Fruit fly (Drosophila melanogaster) whole organism, embryonic: ENCODE data around the gene Pisd.
A peak's percentile ranks its signal among the peaks of the same experiment; 100 is the strongest.

Experiments
- Ada2b ChIP-seq: fragments of 200-800 bp; sonication (Bioruptor generic); IDR thresholded peaks from 2 replicates; pipeline ENCODE4 v1.3.6; 2022; ENCODE audit warnings: missing biosample characterization, missing genetic modification characterization
- Atf-2 ChIP-seq: fragments of 200-800 bp; sonication (Bioruptor generic); optimal IDR thresholded peaks from 2 replicates; lab custom pipeline; 2016; ENCODE audit warnings: missing biosample characterization, missing genetic modification characterization
- Blimp-1 ChIP-seq: fragments of 200-800 bp; sonication (Bioruptor generic); optimal IDR thresholded peaks from 3 replicates; lab custom pipeline; 2018; ENCODE audit warnings: missing biosample characterization, missing genetic modification characterization, mild to moderate bottlenecking, moderate library complexity, missing genetic modification reagents
- CG10147 ChIP-seq: fragments of 200-800 bp; sonication (Bioruptor generic); optimal IDR thresholded peaks from 2 replicates; lab custom pipeline; 2019; ENCODE audit warnings: missing biosample characterization, mild to moderate bottlenecking, missing genetic modification characterization, moderate library complexity
- CG11504 ChIP-seq: fragments of 200-800 bp; sonication (Bioruptor generic); optimal IDR thresholded peaks from 3 replicates; lab custom pipeline; 2019; ENCODE audit warnings: missing biosample characterization, mild to moderate bottlenecking, missing genetic modification characterization, moderate library complexity
- CG12104 ChIP-seq: fragments of 200-800 bp; sonication (Bioruptor generic); optimal IDR thresholded peaks from 3 replicates; lab custom pipeline; 2016; ENCODE audit warnings: missing biosample characterization, missing genetic modification characterization
- CG12659 ChIP-seq: fragments of 200-800 bp; sonication (Bioruptor generic); optimal IDR thresholded peaks from 3 replicates; lab custom pipeline; 2017; ENCODE audit warnings: mild to moderate bottlenecking, missing biosample characterization, missing genetic modification reagents, missing genetic modification characterization
- CG12769 ChIP-seq: fragments of 200-800 bp; sonication (Bioruptor generic); optimal IDR thresholded peaks from 2 replicates; lab custom pipeline; 2019; ENCODE audit warnings: missing biosample characterization, mild to moderate bottlenecking, missing genetic modification characterization, moderate library complexity
- CG13775 ChIP-seq: fragments of 200-800 bp; sonication (Bioruptor generic); optimal IDR thresholded peaks from 3 replicates; lab custom pipeline; 2017; ENCODE audit warnings: missing biosample characterization, mild to moderate bottlenecking, missing genetic modification characterization
- CG1602 ChIP-seq: fragments of 200-800 bp; sonication (Bioruptor generic); optimal IDR thresholded peaks from 3 replicates; lab custom pipeline; 2016; ENCODE audit warnings: missing biosample characterization, missing genetic modification characterization
- CG2712 ChIP-seq: fragments of 200-800 bp; optimal IDR thresholded peaks from 3 replicates; lab custom pipeline; 2019; ENCODE audit warnings: missing biosample characterization, mild to moderate bottlenecking, missing genetic modification characterization, moderate library complexity
- CG31441 ChIP-seq: fragments of 200-800 bp; sonication (Bioruptor generic); IDR thresholded peaks from 2 replicates; pipeline ENCODE4 v1.3.6; 2022; ENCODE audit warnings: missing biosample characterization, missing genetic modification characterization
- CG34376 ChIP-seq: fragments of 200-800 bp; sonication (Bioruptor generic); optimal IDR thresholded peaks from 2 replicates; lab custom pipeline; 2018; ENCODE audit warnings: missing biosample characterization, mild to moderate bottlenecking, missing genetic modification characterization
- CG3726 ChIP-seq: fragments of 200-800 bp; sonication (Bioruptor generic); IDR thresholded peaks from 3 replicates; pipeline ENCODE4, ENCODE4 v1.3.6; 2022; ENCODE audit warnings: missing biosample characterization, missing genetic modification characterization
- CG4730 ChIP-seq: fragments of 200-800 bp; sonication (Bioruptor generic); IDR thresholded peaks from 2 replicates; pipeline ENCODE4 v1.3.6; 2022; ENCODE audit warnings: missing biosample characterization, missing genetic modification characterization
- CG5245 ChIP-seq: fragments of 200-800 bp; sonication (Bioruptor generic); optimal IDR thresholded peaks from 3 replicates; lab custom pipeline; 2016; ENCODE audit warnings: missing biosample characterization, missing genetic modification characterization
- CG6175 ChIP-seq: fragments of 200-800 bp; sonication (Bioruptor generic); IDR thresholded peaks from 3 replicates; pipeline ENCODE4 v1.3.6; 2022; ENCODE audit warnings: missing biosample characterization, missing genetic modification characterization
- CG7839 ChIP-seq: fragments of 200-800 bp; sonication (Bioruptor generic); optimal IDR thresholded peaks from 3 replicates; lab custom pipeline; 2018; ENCODE audit warnings: missing biosample characterization, mild to moderate bottlenecking, missing genetic modification characterization, moderate library complexity
- CG8388 ChIP-seq: fragments of 200-800 bp; sonication (Bioruptor generic); optimal IDR thresholded peaks from 2 replicates; lab custom pipeline; 2019; ENCODE audit warnings: missing biosample characterization, mild to moderate bottlenecking, missing genetic modification characterization, moderate library complexity
- CG9727 ChIP-seq: fragments of 200-800 bp; sonication (Bioruptor generic); optimal IDR thresholded peaks from 3 replicates; lab custom pipeline; 2017; ENCODE audit warnings: missing biosample characterization, mild to moderate bottlenecking, missing genetic modification characterization
- CoRest ChIP-seq: fragments of 200-800 bp; sonication (Bioruptor generic); optimal IDR thresholded peaks from 3 replicates; lab custom pipeline; 2018; ENCODE audit warnings: missing biosample characterization, mild to moderate bottlenecking, missing genetic modification characterization, moderate library complexity
- Hmr ChIP-seq: fragments of 200-800 bp; sonication (Bioruptor generic); optimal IDR thresholded peaks from 3 replicates; lab custom pipeline; 2017; ENCODE audit warnings: mild to moderate bottlenecking, missing biosample characterization, missing genetic modification reagents, missing genetic modification characterization
- Hr3 ChIP-seq: fragments of 200-800 bp; sonication (Bioruptor generic); optimal IDR thresholded peaks from 3 replicates; lab custom pipeline; 2016; ENCODE audit warnings: missing biosample characterization, missing genetic modification characterization
- Hr51 ChIP-seq, 2 experiments: fragments of 200-800 bp; sonication (Bioruptor generic); optimal IDR thresholded peaks; 2 replicates in 1 of 2; 3 replicates in 1 of 2; lab custom pipeline; 2016 to 2018; ENCODE audit warnings: missing biosample characterization in 2 of 2, missing genetic modification characterization in 2 of 2, mild to moderate bottlenecking in 1 of 2, moderate library complexity in 1 of 2
- Lpt ChIP-seq: fragments of >200 bp; optimal IDR thresholded peaks from 2 replicates; lab custom pipeline; 2018; ENCODE audit warnings: missing biosample characterization, missing genetic modification characterization
- Max ChIP-seq: fragments of 200-800 bp; sonication (Bioruptor generic); optimal IDR thresholded peaks from 2 replicates; lab custom pipeline; 2016; ENCODE audit warnings: missing biosample characterization, mild to moderate bottlenecking, missing genetic modification characterization
- Med ChIP-seq: fragments of 200-800 bp; sonication (Bioruptor generic); peaks from one replicate; lab custom pipeline; 2016; ENCODE audit warnings: missing biosample characterization, missing genetic modification characterization, mild to moderate bottlenecking, inconsistent platforms, moderate library complexity
- Mes4 ChIP-seq: fragments of 200-800 bp; sonication (Bioruptor generic); optimal IDR thresholded peaks from 2 replicates; lab custom pipeline; 2016; ENCODE audit warnings: missing biosample characterization, missing genetic modification characterization
- NC2β ChIP-seq: fragments of 200-800 bp; sonication (Bioruptor generic); optimal IDR thresholded peaks from 2 replicates; lab custom pipeline; 2016; ENCODE audit warnings: missing biosample characterization, missing genetic modification characterization
- NFAT ChIP-seq: fragments of 200-800 bp; sonication (Bioruptor generic); IDR thresholded peaks from 2 replicates; pipeline ENCODE4 v1.3.6; 2022; ENCODE audit warnings: missing biosample characterization, missing genetic modification characterization
- NfI ChIP-seq: fragments of 200-800 bp; sonication (Bioruptor generic); optimal IDR thresholded peaks from 3 replicates; lab custom pipeline; 2018; ENCODE audit warnings: missing biosample characterization, mild to moderate bottlenecking, missing genetic modification characterization, moderate library complexity
- Oli ChIP-seq: fragments of 200-800 bp; sonication (Bioruptor generic); optimal IDR thresholded peaks from 2 replicates; lab custom pipeline; 2018; ENCODE audit warnings: missing biosample characterization, mild to moderate bottlenecking, missing genetic modification characterization, moderate library complexity
- Optix ChIP-seq: fragments of 200-800 bp; sonication (Bioruptor generic); IDR thresholded peaks from 3 replicates; pipeline ENCODE4 v1.3.6; 2022; ENCODE audit warnings: missing biosample characterization, missing genetic modification characterization
- cato ChIP-seq: fragments of 200-800 bp; sonication (Bioruptor generic); optimal IDR thresholded peaks from 2 replicates; lab custom pipeline; 2016; ENCODE audit warnings: missing biosample characterization, missing genetic modification characterization, borderline replicate concordance
- ci ChIP-seq: fragments of 200-800 bp; sonication (Bioruptor generic); IDR thresholded peaks from 3 replicates; pipeline ENCODE4 v1.3.6; 2022; ENCODE audit warnings: missing biosample characterization, missing genetic modification characterization
- croc ChIP-seq: fragments of 200-800 bp; sonication (Bioruptor generic); conservative IDR thresholded peaks from 3 replicates; pipeline ENCODE4 v1.3.6; 2022; ENCODE audit warnings: missing biosample characterization, missing genetic modification characterization
- da ChIP-seq: fragments of 200-800 bp; sonication (Bioruptor generic); optimal IDR thresholded peaks from 2 replicates; lab custom pipeline; 2016; ENCODE audit warnings: missing biosample characterization, missing genetic modification characterization
- ind ChIP-seq: fragments of 200-800 bp; sonication (Bioruptor generic); optimal IDR thresholded peaks from 3 replicates; lab custom pipeline; 2016; ENCODE audit warnings: missing biosample characterization, missing genetic modification characterization
- jigr1 ChIP-seq: fragments of 200-800 bp; sonication (Bioruptor generic); IDR thresholded peaks from 3 replicates; pipeline ENCODE4 v1.3.6; 2022; ENCODE audit warnings: missing biosample characterization, missing genetic modification characterization
- ken ChIP-seq: fragments of 200-800 bp; sonication (Bioruptor generic); IDR thresholded peaks from 3 replicates; pipeline ENCODE4 v1.3.6; 2022; ENCODE audit warnings: missing biosample characterization, missing genetic modification characterization
- lmd ChIP-seq: fragments of 200-800 bp; sonication (Bioruptor generic); IDR thresholded peaks from 2 replicates; pipeline ENCODE4 v1.3.6; 2022; ENCODE audit warnings: missing biosample characterization, missing genetic modification characterization
- pfk ChIP-seq: fragments of 200-800 bp; sonication (Bioruptor generic); optimal IDR thresholded peaks from 2 replicates; lab custom pipeline; 2018; ENCODE audit warnings: missing biosample characterization, mild to moderate bottlenecking, missing genetic modification characterization, moderate library complexity
- pita ChIP-seq: fragments of 200-800 bp; sonication (Bioruptor generic); optimal IDR thresholded peaks from 2 replicates; lab custom pipeline; 2017; ENCODE audit warnings: missing biosample characterization, mild to moderate bottlenecking, missing genetic modification characterization
- seq ChIP-seq: fragments of 200-800 bp; sonication (Bioruptor generic); IDR thresholded peaks from 2 replicates; pipeline ENCODE4 v1.3.6; 2022; ENCODE audit warnings: missing biosample characterization, missing genetic modification characterization
- sob ChIP-seq: fragments of 200-800 bp; sonication (Bioruptor generic); IDR thresholded peaks from 2 replicates; pipeline ENCODE4 v1.3.6; 2022; ENCODE audit warnings: missing biosample characterization, missing genetic modification characterization
- sr ChIP-seq: fragments of 200-800 bp; sonication (Bioruptor generic); IDR thresholded peaks from 3 replicates; pipeline ENCODE4 v1.3.6; 2022; ENCODE audit warnings: missing biosample characterization, missing genetic modification characterization
- tgo ChIP-seq: fragments of 200-800 bp; sonication (Bioruptor generic); IDR thresholded peaks from 3 replicates; pipeline ENCODE4 v1.3.6; 2022; ENCODE audit warnings: missing biosample characterization, missing genetic modification characterization
- zfh1 ChIP-seq: fragments of 200-800 bp; sonication (Bioruptor generic); IDR thresholded peaks from 3 replicates; pipeline ENCODE4 v1.3.6; 2022; ENCODE audit warnings: missing biosample characterization, missing genetic modification characterization

The Pisd gene

DNA sequence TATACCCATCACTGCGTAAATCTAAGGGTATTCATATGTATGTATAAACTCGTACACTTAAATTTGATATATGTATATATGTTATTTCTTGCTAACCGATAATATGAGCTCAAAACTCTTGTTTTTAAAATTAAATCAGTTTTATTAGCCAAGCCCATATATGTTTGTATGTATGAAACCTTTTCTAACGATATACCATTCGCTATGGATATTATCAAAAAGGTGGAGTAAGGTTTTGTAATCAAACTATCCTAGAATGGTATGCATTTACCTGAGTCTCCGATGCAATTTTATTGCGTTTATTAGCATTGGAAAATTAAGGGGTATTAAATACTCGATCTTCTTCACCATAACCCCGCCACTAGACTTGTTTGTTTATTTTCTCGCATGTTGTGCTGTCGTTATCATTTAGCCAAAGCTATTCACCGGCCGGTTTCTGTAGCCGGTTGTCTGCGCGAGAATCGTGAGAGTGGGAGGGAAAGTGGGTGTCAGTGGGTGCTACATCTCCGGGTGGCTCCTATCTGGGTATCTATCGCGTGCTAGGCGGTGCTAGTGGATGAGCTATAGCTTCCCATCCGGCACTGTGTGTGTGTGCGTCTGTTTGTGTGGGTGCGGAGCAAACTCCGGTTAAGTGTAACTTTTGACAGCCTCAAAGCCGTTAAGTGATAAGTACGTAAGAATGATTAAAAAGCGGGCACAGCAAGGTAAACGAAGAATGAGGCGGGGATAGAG is 42.6 kb upstream of the Pisd start (continued):
- TF ChIP-seq CoRest (peak; percentile 31), CG3726 (GFP tag; lab: Robert Waterston, UW) (no peak), CG34376 (GFP tag; lab: Kevin White, UChicago) (no peak), Ada2b (GFP tag; lab: Robert Waterston, UW) (no peak), sr (peak; percentile 84), CG9727 (no peak), sob (peak; percentile 20; the same call in 1 of the 2 replicates), lmd (no peak), pita (no peak), ind (GFP tag; lab: Kevin White, UChicago) (peak; percentile 6), Mes4 (GFP tag; lab: Kevin White, UChicago) (no peak), Hr3 (GFP tag; lab: Kevin White, UChicago) (peak; percentile 10), jigr1 (no peak), Hr51 (GFP tag; optimal IDR thresholded peaks at IDR 0.05; lab: Kevin White, UChicago) (peak in 1 of 2 experiments; percentile 36), Max (GFP tag; lab: Kevin White, UChicago) (no peak), Hmr (GFP tag; lab: Kevin White, UChicago) (peak; percentile 7), pfk (no peak), CG7839 (tag; lab: Kevin White, UChicago) (peak; percentile 61), CG12659 (GFP tag; lab: Kevin White, UChicago) (peak; percentile 15), NC2β (no peak), Oli (tag; lab: Kevin White, UChicago) (peak; percentile 57), Lpt (GFP tag; lab: Kevin White, UChicago) (no peak), CG2712 (tag; lab: Kevin White, UChicago) (peak; percentile 22), Atf-2 (no peak), CG13775 (GFP tag; lab: Kevin White, UChicago) (peak; percentile 21), NfI (no peak), CG8388 (peak; percentile 28), NFAT (no peak)

DNA sequence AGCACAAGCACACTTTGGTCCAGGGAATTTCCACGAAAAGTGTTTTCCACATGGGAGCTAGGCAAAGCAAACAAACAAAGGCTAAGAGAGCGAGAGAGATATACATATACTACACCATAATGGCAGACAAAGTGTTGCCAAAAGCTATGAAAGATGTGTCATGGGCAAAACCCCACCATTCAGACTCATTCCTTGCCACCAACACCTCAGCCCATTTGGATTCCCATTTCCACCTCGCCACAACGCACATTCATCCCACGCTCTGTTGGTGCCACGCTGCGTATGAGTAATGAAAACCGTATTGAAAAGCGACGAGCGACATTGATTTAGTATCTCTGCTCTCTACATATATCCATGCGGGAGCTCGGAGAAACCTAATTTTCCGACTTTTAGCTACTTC is 41.7 kb upstream of the Pisd start:
- TF ChIP-seq Mes4 (GFP tag; lab: Kevin White, UChicago) (no peak), CG4730 (GFP tag; lab: Robert Waterston, UW) (no peak), CG12769 (tag; lab: Kevin White, UChicago) (peak; percentile 79), CG6175 (GFP tag; lab: Robert Waterston, UW) (peak; percentile 53; the same call in 1 of the 3 replicates), sr (peak; percentile 84)

DNA sequence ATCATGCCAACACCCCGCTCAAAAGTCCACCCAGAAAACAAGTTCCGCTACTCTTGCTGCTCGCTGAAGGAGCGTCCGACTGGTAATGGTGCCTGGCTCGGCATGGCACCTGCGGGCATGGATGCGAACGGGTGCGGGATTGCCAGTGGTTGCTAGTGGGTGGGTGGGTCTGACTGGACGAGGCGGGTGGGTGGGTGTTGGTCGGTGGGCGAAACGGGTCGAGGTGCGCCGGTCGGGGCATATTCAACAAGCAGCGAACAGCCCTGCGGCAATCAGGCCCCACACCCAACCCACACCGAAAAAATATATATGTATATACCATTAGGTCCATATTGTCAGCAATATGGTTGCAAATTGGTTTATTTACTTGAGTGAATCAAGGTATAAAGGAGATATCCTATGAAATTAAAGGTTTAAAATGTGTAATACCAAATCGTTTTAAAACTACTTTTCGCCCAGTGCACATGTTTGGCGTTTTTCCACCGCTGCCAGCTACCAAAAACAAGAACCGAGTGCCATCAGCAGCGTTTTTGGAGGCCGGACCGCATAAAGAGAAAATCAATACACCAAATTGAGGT is 39.9 kb upstream of the Pisd start:
- TF ChIP-seq CG5245 (GFP tag; lab: Kevin White, UChicago) (peak; percentile 4), da (GFP tag; lab: Kevin White, UChicago) (no peak), zfh1 (GFP tag; lab: Robert Waterston, UW) (peak; percentile 60; the same call in 1 of the 3 replicates), tgo (peak; percentile 75), CG13775 (GFP tag; lab: Kevin White, UChicago) (peak; percentile 40), CG11504 (tag; lab: Kevin White, UChicago) (peak; percentile 78), ken (GFP tag; lab: Robert Waterston, UW) (peak; percentile 45; the same call in 1 of the 3 replicates), Blimp-1 (GFP tag; lab: Kevin White, UChicago) (peak; percentile 53), Optix (no peak), cato (GFP tag; lab: Kevin White, UChicago) (peak; percentile 5), CG1602 (GFP tag; lab: Kevin White, UChicago) (peak; percentile 11), ci (peak; percentile 79), CG12104 (GFP tag; lab: Kevin White, UChicago) (peak; percentile 47), CG31441 (peak; percentile 61), seq (GFP tag; lab: Robert Waterston, UW) (peak; percentile 79), croc (GFP tag; lab: Robert Waterston, UW) (no peak; the same call in 2 of the 3 replicates), Med (GFP tag; lab: Kevin White, UChicago) (peak; percentile 88), CG10147 (GFP tag; lab: Kevin White, UChicago) (peak; percentile 53)
